Worm (Caenorhabditis elegans) whole organism, L1 larva: ENCODE measurements around the gene C53B7.3.

Source experiments
- C16A3.4 ChIP-seq: fragments of 150-350 bp; optimal IDR thresholded peaks from 2 replicates; lab custom pipeline; 2014; ENCODE audit warnings: missing biosample characterization, missing genetic modification characterization
- C34B4.2 ChIP-seq: sonication (generic microtip); optimal IDR thresholded peaks from 2 replicates; lab custom pipeline; 2017; ENCODE audit warnings: mild to moderate bottlenecking, missing genetic modification characterization, missing compliant biosample characterization
- F16B12.6 ChIP-seq: fragments of 150-350 bp; optimal IDR thresholded peaks from 2 replicates; lab custom pipeline; 2014; ENCODE audit warnings: missing biosample characterization, missing genetic modification characterization
- Y116A8C.19 ChIP-seq: sonication (generic microtip); optimal IDR thresholded peaks from 2 replicates; lab custom pipeline; 2016; ENCODE audit warnings: missing compliant biosample characterization, missing genetic modification characterization, borderline replicate concordance
- aha-1 ChIP-seq: fragments of 150-350 bp; optimal IDR thresholded peaks from 2 replicates; lab custom pipeline; 2014; ENCODE audit warnings: missing biosample characterization, missing genetic modification characterization
- aly-2 ChIP-seq: fragments of 150-350 bp; optimal IDR thresholded peaks from 2 replicates; lab custom pipeline; 2014; ENCODE audit warnings: missing biosample characterization, missing genetic modification characterization
- ama-1 ChIP-seq: fragments of 150-350 bp; optimal IDR thresholded peaks from 2 replicates; lab custom pipeline; 2014
- blmp-1 ChIP-seq: fragments of 150-350 bp; optimal IDR thresholded peaks from 2 replicates; lab custom pipeline; 2014; ENCODE audit warnings: missing biosample characterization, missing genetic modification characterization
- ceh-8 ChIP-seq: fragments of 200-800 bp; sonication (Bioruptor generic); optimal IDR thresholded peaks from 2 replicates; lab custom pipeline; 2018; ENCODE audit warnings: mild to moderate bottlenecking, missing genetic modification characterization, moderate library complexity, missing compliant biosample characterization
- ceh-82 ChIP-seq, 3 experiments: fragments of 150-350 bp in 1 of 3; sonication (generic microtip) in 2 of 3; optimal IDR thresholded peaks; 2 replicates each; lab custom pipeline; 2014 to 2017; ENCODE audit warnings: missing biosample characterization in 3 of 3, missing genetic modification characterization in 3 of 3
- ceh-90 ChIP-seq: sonication (generic microtip); optimal IDR thresholded peaks from 2 replicates; lab custom pipeline; 2016; ENCODE audit warnings: missing genetic modification characterization, missing compliant biosample characterization
- ces-1 ChIP-seq: fragments of 150-350 bp; optimal IDR thresholded peaks from 2 replicates; lab custom pipeline; 2014; ENCODE audit warnings: missing biosample characterization, missing genetic modification reagents, missing genetic modification characterization
- efl-1 ChIP-seq, 4 experiments: fragments of 150-350 bp; optimal IDR thresholded peaks in 3 of 4; peaks in 1 of 4; 1 replicate in 1 of 4; 2 replicates in 3 of 4; lab custom pipeline; 2014; ENCODE audit warnings: missing biosample characterization in 2 of 4, missing genetic modification characterization in 2 of 4, missing genetic modification reagents in 2 of 4
- efl-3 ChIP-seq: fragments of 200-800 bp; sonication (Bioruptor generic); optimal IDR thresholded peaks from 2 replicates; lab custom pipeline; 2018; ENCODE audit warnings: mild to moderate bottlenecking, missing genetic modification characterization, missing compliant biosample characterization
- elt-2 ChIP-seq: sonication (generic microtip); optimal IDR thresholded peaks from 2 replicates; lab custom pipeline; 2016; ENCODE audit warnings: missing genetic modification characterization, mild to moderate bottlenecking, inconsistent platforms, missing compliant biosample characterization, missing genetic modification reagents
- elt-3 ChIP-seq, 6 experiments: fragments of 150-350 bp in 1 of 6; sonication (generic microtip); optimal IDR thresholded peaks; 2 replicates each; lab custom pipeline; 2017 to 2018; ENCODE audit warnings: missing biosample characterization in 6 of 6, missing genetic modification characterization in 6 of 6, inconsistent platforms in 1 of 6
- grh-1 ChIP-seq: fragments of 200-800 bp; sonication (Bioruptor generic); IDR thresholded peaks from 2 replicates; pipeline ENCODE4 v1.3.6; 2022; ENCODE audit warnings: missing genetic modification reagents, missing genetic modification characterization, missing compliant biosample characterization
- hlh-17 ChIP-seq: fragments of 200-800 bp; sonication (Bioruptor generic); optimal IDR thresholded peaks from 2 replicates; lab custom pipeline; 2018; ENCODE audit warnings: missing genetic modification characterization, mild to moderate bottlenecking, missing compliant biosample characterization, moderate library complexity, borderline replicate concordance
- isw-1 ChIP-seq: fragments of 200-800 bp; sonication (Bioruptor generic); IDR thresholded peaks from 2 replicates; pipeline ENCODE4 v1.3.6; 2022; ENCODE audit warnings: missing genetic modification characterization, missing compliant biosample characterization
- lin-14 ChIP-seq: fragments of 200-800 bp; sonication (Bioruptor generic); optimal IDR thresholded peaks from 2 replicates; lab custom pipeline; 2018; ENCODE audit warnings: mild to moderate bottlenecking, missing genetic modification characterization, moderate library complexity, missing compliant biosample characterization
- lin-35 ChIP-seq, 2 experiments: fragments of 150-350 bp; optimal IDR thresholded peaks; 2 replicates each; lab custom pipeline; 2014; ENCODE audit warnings: missing biosample characterization in 2 of 2, missing genetic modification characterization in 2 of 2, missing genetic modification reagents in 2 of 2
- lir-3 ChIP-seq: sonication (generic microtip); optimal IDR thresholded peaks from 2 replicates; lab custom pipeline; 2016; ENCODE audit warnings: mild to moderate bottlenecking, missing genetic modification characterization, moderate library complexity, missing compliant biosample characterization; ENCODE audit not compliant: poor library complexity
- mab-9 ChIP-seq: fragments of 200-800 bp; sonication (Bioruptor generic); IDR thresholded peaks from 2 replicates; pipeline ENCODE4 v1.3.6; 2022; ENCODE audit warnings: missing genetic modification reagents, missing genetic modification characterization, missing compliant biosample characterization
- mdl-1 ChIP-seq, 2 experiments: fragments of 150-350 bp; optimal IDR thresholded peaks; 2 replicates each; lab custom pipeline; 2014 to 2017; ENCODE audit warnings: missing biosample characterization in 2 of 2, missing genetic modification characterization in 2 of 2, inconsistent platforms in 1 of 2
- nhr-11 ChIP-seq: fragments of 150-350 bp; optimal IDR thresholded peaks from 2 replicates; lab custom pipeline; 2014; ENCODE audit warnings: missing biosample characterization, missing genetic modification characterization
- nhr-19 ChIP-seq: fragments of 200-800 bp; sonication (Bioruptor generic); conservative IDR thresholded peaks from 2 replicates; pipeline ENCODE4 v1.3.6; 2022; ENCODE audit warnings: missing genetic modification characterization, missing compliant biosample characterization
- nhr-20 ChIP-seq: sonication (generic microtip); optimal IDR thresholded peaks from 2 replicates; lab custom pipeline; 2016; ENCODE audit warnings: mild to moderate bottlenecking, missing genetic modification characterization, missing compliant biosample characterization
- nhr-237 ChIP-seq: fragments of 150-350 bp; optimal IDR thresholded peaks from 2 replicates; lab custom pipeline; 2014; ENCODE audit warnings: missing biosample characterization, missing genetic modification characterization
- nhr-71 ChIP-seq: sonication (generic microtip); optimal IDR thresholded peaks from 2 replicates; lab custom pipeline; 2016; ENCODE audit warnings: mild to moderate bottlenecking, missing genetic modification characterization, moderate library complexity, missing compliant biosample characterization
- nhr-77 ChIP-seq: fragments of 150-350 bp; optimal IDR thresholded peaks from 2 replicates; lab custom pipeline; 2014; ENCODE audit warnings: missing biosample characterization, missing genetic modification characterization
- nhr-85 ChIP-seq: sonication (generic microtip); peaks from one replicate; lab custom pipeline; 2016; ENCODE audit warnings: missing genetic modification characterization, inconsistent platforms, missing compliant biosample characterization
- pax-3 ChIP-seq: fragments of 200-800 bp; sonication (Bioruptor generic); optimal IDR thresholded peaks from 2 replicates; lab custom pipeline; 2018; ENCODE audit warnings: mild to moderate bottlenecking, missing genetic modification characterization, moderate library complexity, missing compliant biosample characterization
- pqm-1 ChIP-seq: sonication (generic microtip); optimal IDR thresholded peaks from 3 replicates; lab custom pipeline; 2017; ENCODE audit warnings: missing biosample characterization, missing genetic modification characterization
- rnt-1 ChIP-seq: sonication (generic microtip); optimal IDR thresholded peaks from 2 replicates; lab custom pipeline; 2016; ENCODE audit warnings: mild to moderate bottlenecking, missing genetic modification characterization, moderate library complexity, missing compliant biosample characterization
- skn-1 ChIP-seq: fragments of 150-350 bp; optimal IDR thresholded peaks from 2 replicates; lab custom pipeline; 2014; ENCODE audit warnings: missing biosample characterization, missing genetic modification characterization
- snpc-4 ChIP-seq: fragments of 150-350 bp; optimal IDR thresholded peaks from 2 replicates; lab custom pipeline; 2014; ENCODE audit warnings: missing biosample characterization, missing genetic modification characterization
- snu-23 ChIP-seq: sonication (generic microtip); optimal IDR thresholded peaks from 2 replicates; lab custom pipeline; 2016; ENCODE audit warnings: missing genetic modification characterization, missing compliant biosample characterization
- sptf-1 ChIP-seq: fragments of 150-350 bp; optimal IDR thresholded peaks from 2 replicates; lab custom pipeline; 2014; ENCODE audit warnings: missing biosample characterization, missing genetic modification characterization
- unc-62 ChIP-seq: fragments of 150-350 bp; optimal IDR thresholded peaks from 2 replicates; lab custom pipeline; 2014; ENCODE audit warnings: missing biosample characterization, missing genetic modification reagents, missing genetic modification characterization
- xbp-1 ChIP-seq: sonication (generic microtip); optimal IDR thresholded peaks from 2 replicates; lab custom pipeline; 2016; ENCODE audit warnings: missing genetic modification characterization, missing compliant biosample characterization
- zag-1 ChIP-seq: fragments of 150-350 bp; optimal IDR thresholded peaks from 2 replicates; lab custom pipeline; 2014; ENCODE audit warnings: missing biosample characterization, missing genetic modification characterization

The C53B7.3 gene

ce11 chrX:6808640-6809039, 35.9 kb upstream of the C53B7.3 start (continued):
- TF ChIP-seq xbp-1 (tag; lab: Kevin White, UChicago), result peak; percentile 16

- TF ChIP-seq ces-1 (GFP tag; lab: Kevin White, UChicago), result no peak
- TF ChIP-seq lir-3 (tag; lab: Kevin White, UChicago), result no peak
- no peak for TF ChIP-seq grh-1 (GFP tag; lab: Robert Waterston, UW)
- TF ChIP-seq pax-3 (tag; lab: Kevin White, UChicago), result no peak
- no peak for TF ChIP-seq ceh-82 (tag; optimal IDR thresholded peaks at IDR 0.05; lab: Kevin White, UChicago)
- TF ChIP-seq ceh-8 (GFP tag; lab: Kevin White, UChicago), result no peak
- no peak for TF ChIP-seq pqm-1 (tag; lab: Kevin White, UChicago)
- TF ChIP-seq blmp-1 (tag; lab: Kevin White, UChicago), result no peak
- no peak for TF ChIP-seq efl-1 (optimal IDR thresholded peaks at IDR 0.05; lab: Kevin White, UChicago)
- TF ChIP-seq efl-1 (GFP tag; optimal IDR thresholded peaks at IDR 0.05 in 1 of 2; lab: Kevin White, UChicago), result no peak
- no peak for TF ChIP-seq nhr-85 (tag; lab: Kevin White, UChicago)
- TF ChIP-seq C34B4.2 (tag; lab: Kevin White, UChicago), result no peak
- TF ChIP-seq zag-1 (tag; lab: Kevin White, UChicago), result no peak
- no peak for TF ChIP-seq lin-35 (GFP tag; optimal IDR thresholded peaks at IDR 0.05; lab: Kevin White, UChicago)
- TF ChIP-seq Y116A8C.19 (tag; lab: Kevin White, UChicago), result no peak
- TF ChIP-seq mdl-1 (tag; optimal IDR thresholded peaks at IDR 0.05; lab: Kevin White, UChicago), result no peak
- TF ChIP-seq skn-1 (tag; lab: Kevin White, UChicago), result no peak
- no peak for TF ChIP-seq hlh-17 (GFP tag; lab: Kevin White, UChicago)
- TF ChIP-seq C16A3.4 (tag; lab: Kevin White, UChicago), result no peak
- no peak for TF ChIP-seq nhr-237
Observed at ce11 chrX:6813025-6813424, 31.5 kb upstream of the C53B7.3 start.

ce11 chrX:6818036-6818488, 26.5 kb upstream of the C53B7.3 start, which contains the start of gene dhs-28:
TSS of gene dhs-28 (plus strand) at chrX:6818438.
- TF ChIP-seq ceh-82 (tag; optimal IDR thresholded peaks at IDR 0.05; lab: Kevin White, UChicago) (no peak), snu-23 (GFP tag; lab: Kevin White, UChicago) (peak; percentile 21), sptf-1 (no peak), nhr-77 (tag; lab: Kevin White, UChicago) (no peak), nhr-20 (tag; lab: Kevin White, UChicago) (peak; percentile 57), lin-14 (GFP tag; lab: Kevin White, UChicago) (peak; percentile 18), lin-35 (GFP tag; optimal IDR thresholded peaks at IDR 0.05; lab: Kevin White, UChicago) (peak in 1 of 2 experiments; percentile 68), ceh-90 (tag; lab: Kevin White, UChicago) (no peak), ama-1 (lab: Kevin White, UChicago) (peak; percentile 11), unc-62 (no peak), elt-2 (tag; lab: Kevin White, UChicago) (peak; percentile 63), pqm-1 (tag; lab: Kevin White, UChicago) (no peak), nhr-19 (GFP tag; lab: Robert Waterston, UW) (peak; percentile 30), nhr-71 (tag; lab: Kevin White, UChicago) (peak; percentile 6), elt-3 (tag; optimal IDR thresholded peaks at IDR 0.05; lab: Kevin White, UChicago) (peak in 3 of 6 experiments; percentile 17 to 71 (median 39)), efl-1 (optimal IDR thresholded peaks at IDR 0.05; lab: Kevin White, UChicago) (no peak), efl-1 (GFP tag; optimal IDR thresholded peaks at IDR 0.05 in 1 of 2; lab: Kevin White, UChicago) (peak in 1 of 2 experiments; percentile 17)

- TF ChIP-seq skn-1 (tag; lab: Kevin White, UChicago), result no peak
- TF ChIP-seq efl-1 (optimal IDR thresholded peaks at IDR 0.05; lab: Kevin White, UChicago), result no peak
- TF ChIP-seq efl-1 (GFP tag; optimal IDR thresholded peaks at IDR 0.05 in 1 of 2; lab: Kevin White, UChicago), result peak in 1 of 2 experiments; percentile 43
Observed at ce11 chrX:6819135-6819534, 25.4 kb upstream of the C53B7.3 start.

- TF ChIP-seq snpc-4, result no peak
- TF ChIP-seq efl-1 (optimal IDR thresholded peaks at IDR 0.05; lab: Kevin White, UChicago), result no peak
- TF ChIP-seq efl-1 (GFP tag; optimal IDR thresholded peaks at IDR 0.05 in 1 of 2; lab: Kevin White, UChicago), result no peak
- TF ChIP-seq ceh-8 (GFP tag; lab: Kevin White, UChicago), result no peak
- no peak for TF ChIP-seq skn-1 (tag; lab: Kevin White, UChicago)
- no peak for TF ChIP-seq aha-1 (tag; lab: Kevin White, UChicago)
- no peak for TF ChIP-seq isw-1
- TF ChIP-seq nhr-11 (tag; lab: Kevin White, UChicago), result no peak
- TF ChIP-seq rnt-1 (tag; lab: Kevin White, UChicago), result no peak
- TF ChIP-seq aly-2 (tag; lab: Kevin White, UChicago), result no peak
- TF ChIP-seq efl-3, result no peak
- TF ChIP-seq blmp-1 (tag; lab: Kevin White, UChicago), result no peak
- TF ChIP-seq F16B12.6, result no peak
- TF ChIP-seq mab-9 (GFP tag; lab: Robert Waterston, UW), result no peak
Observed at ce11 chrX:6819633-6820032, 24.9 kb upstream of the C53B7.3 start.
